Fruit fly (Drosophila melanogaster) whole organism, embryonic: ENCODE measurements around the gene Mlp84B.

Experiments used
- Adf1 ChIP-seq: fragments of 200-800 bp; sonication (Bioruptor generic); IDR thresholded peaks from 2 replicates; pipeline ENCODE4 v1.3.6; 2022; ENCODE audit warnings: missing biosample characterization, missing genetic modification characterization
- Aef1 ChIP-seq: fragments of 200-800 bp; sonication (Bioruptor generic); IDR thresholded peaks from 3 replicates; pipeline ENCODE4 v1.3.6; 2022; ENCODE audit warnings: missing biosample characterization, missing genetic modification characterization
- Atf-2 ChIP-seq: fragments of 200-800 bp; sonication (Bioruptor generic); optimal IDR thresholded peaks from 2 replicates; lab custom pipeline; 2016; ENCODE audit warnings: missing biosample characterization, missing genetic modification characterization
- CG10366 ChIP-seq: fragments of 200-800 bp; sonication (Bioruptor generic); IDR thresholded peaks from 2 replicates; pipeline ENCODE4 v1.3.6; 2022; ENCODE audit warnings: missing biosample characterization, missing genetic modification characterization
- CG10543 ChIP-seq: fragments of 200-800 bp; sonication (Bioruptor generic); optimal IDR thresholded peaks from 3 replicates; lab custom pipeline; 2017; ENCODE audit warnings: missing biosample characterization, mild to moderate bottlenecking, missing genetic modification characterization, moderate library complexity
- CG10565 ChIP-seq: fragments of 200-800 bp; sonication (Bioruptor generic); optimal IDR thresholded peaks from 3 replicates; lab custom pipeline; 2016; ENCODE audit warnings: missing biosample characterization, mild to moderate bottlenecking, missing genetic modification characterization
- CG11398 ChIP-seq: fragments of 200-800 bp; sonication (Bioruptor generic); optimal IDR thresholded peaks from 2 replicates; lab custom pipeline; 2016; ENCODE audit warnings: missing biosample characterization, missing genetic modification characterization
- CG12071 ChIP-seq: fragments of 200-800 bp; sonication (Bioruptor generic); optimal IDR thresholded peaks from 3 replicates; lab custom pipeline; 2018; ENCODE audit warnings: missing biosample characterization, mild to moderate bottlenecking, missing genetic modification characterization
- CG13894 ChIP-seq: fragments of 200-800 bp; sonication (Bioruptor generic); optimal IDR thresholded peaks from 3 replicates; lab custom pipeline; 2018; ENCODE audit warnings: missing biosample characterization, mild to moderate bottlenecking, missing genetic modification characterization, moderate library complexity
- CG14441 ChIP-seq: fragments of 200-800 bp; sonication (Bioruptor generic); IDR thresholded peaks from 2 replicates; pipeline ENCODE4 v1.3.6; 2022; ENCODE audit warnings: missing biosample characterization, missing genetic modification characterization
- CG15696 ChIP-seq: fragments of 200-800 bp; sonication (Bioruptor generic); optimal IDR thresholded peaks from 2 replicates; lab custom pipeline; 2019; ENCODE audit warnings: missing biosample characterization, mild to moderate bottlenecking, missing genetic modification characterization, moderate library complexity
- CG1602 ChIP-seq: fragments of 200-800 bp; sonication (Bioruptor generic); optimal IDR thresholded peaks from 3 replicates; lab custom pipeline; 2016; ENCODE audit warnings: missing biosample characterization, missing genetic modification characterization
- CG16815 ChIP-seq: fragments of 200-800 bp; sonication (Bioruptor generic); optimal IDR thresholded peaks from 3 replicates; lab custom pipeline; 2017; ENCODE audit warnings: missing biosample characterization, mild to moderate bottlenecking, missing genetic modification characterization
- CG17186 ChIP-seq: fragments of 200-800 bp; sonication (Bioruptor generic); optimal IDR thresholded peaks from 3 replicates; lab custom pipeline; 2017; ENCODE audit warnings: missing biosample characterization, missing genetic modification reagents, missing genetic modification characterization
- CG2116 ChIP-seq: fragments of 200-800 bp; sonication (Bioruptor generic); optimal IDR thresholded peaks from 3 replicates; lab custom pipeline; 2018; ENCODE audit warnings: missing biosample characterization, mild to moderate bottlenecking, missing genetic modification characterization
- CG2678 ChIP-seq: fragments of 200-800 bp; sonication (Bioruptor generic); optimal IDR thresholded peaks from 3 replicates; lab custom pipeline; 2019; ENCODE audit warnings: missing biosample characterization, mild to moderate bottlenecking, missing genetic modification characterization, moderate library complexity
- CG30403 ChIP-seq: fragments of 200-800 bp; sonication (Bioruptor generic); optimal IDR thresholded peaks from 3 replicates; lab custom pipeline; 2016; ENCODE audit warnings: missing biosample characterization, missing genetic modification characterization
- CG33557 ChIP-seq: fragments of 200-800 bp; sonication (Bioruptor generic); optimal IDR thresholded peaks from 2 replicates; lab custom pipeline; 2019; ENCODE audit warnings: missing biosample characterization, mild to moderate bottlenecking, missing genetic modification characterization, moderate library complexity
- CG34224 ChIP-seq: fragments of 200-800 bp; sonication (Bioruptor generic); IDR thresholded peaks from 3 replicates; pipeline ENCODE4 v1.3.6; 2022; ENCODE audit warnings: missing biosample characterization, missing genetic modification characterization; ENCODE audit not compliant: partially characterized antibody
- CG6272 ChIP-seq: fragments of 200-800 bp; sonication (Bioruptor generic); IDR thresholded peaks from 2 replicates; pipeline ENCODE4 v1.3.6; 2022; ENCODE audit warnings: missing biosample characterization, missing genetic modification characterization
- CG6654 ChIP-seq: fragments of 200-800 bp; sonication (Bioruptor generic); optimal IDR thresholded peaks from 2 replicates; lab custom pipeline; 2017; ENCODE audit warnings: missing biosample characterization, mild to moderate bottlenecking, missing genetic modification characterization
- CG7963 ChIP-seq: fragments of 200-800 bp; sonication (Bioruptor generic); IDR thresholded peaks from 3 replicates; pipeline ENCODE4 v1.3.6; 2022; ENCODE audit warnings: missing biosample characterization, missing genetic modification characterization; ENCODE audit not compliant: partially characterized antibody
- CG7987 ChIP-seq: fragments of 200-800 bp; sonication (Bioruptor generic); optimal IDR thresholded peaks from 2 replicates; lab custom pipeline; 2018; ENCODE audit warnings: missing biosample characterization, mild to moderate bottlenecking, missing genetic modification characterization, moderate library complexity
- Doc2 ChIP-seq: fragments of 200-800 bp; sonication (Bioruptor generic); IDR thresholded peaks from 2 replicates; pipeline ENCODE4 v1.3.6; 2022; ENCODE audit warnings: missing biosample characterization, missing genetic modification characterization
- Dref ChIP-seq: fragments of 200-800 bp; sonication (Bioruptor generic); IDR thresholded peaks from 2 replicates; pipeline ENCODE4 v1.3.6; 2022; ENCODE audit warnings: missing biosample characterization, missing genetic modification characterization
- Hsf ChIP-seq: fragments of 200-800 bp; sonication (Bioruptor generic); optimal IDR thresholded peaks from 3 replicates; lab custom pipeline; 2016; ENCODE audit warnings: missing biosample characterization, missing genetic modification characterization
- MESR4 ChIP-seq: fragments of 200-800 bp; sonication (Bioruptor generic); optimal IDR thresholded peaks from 2 replicates; lab custom pipeline; 2018; ENCODE audit warnings: missing biosample characterization, mild to moderate bottlenecking, missing genetic modification characterization, moderate library complexity
- Myb ChIP-seq: fragments of 200-800 bp; sonication (Bioruptor generic); optimal IDR thresholded peaks from 2 replicates; lab custom pipeline; 2016; ENCODE audit warnings: missing biosample characterization, missing genetic modification characterization
- NFAT ChIP-seq: fragments of 200-800 bp; sonication (Bioruptor generic); IDR thresholded peaks from 2 replicates; pipeline ENCODE4 v1.3.6; 2022; ENCODE audit warnings: missing biosample characterization, missing genetic modification characterization
- Nf-YA ChIP-seq: fragments of 200-800 bp; sonication (Bioruptor generic); IDR thresholded peaks from 2 replicates; pipeline ENCODE4 v1.3.6; 2022; ENCODE audit warnings: missing biosample characterization, missing genetic modification characterization
- Nf-YC ChIP-seq: fragments of 200-800 bp; optimal IDR thresholded peaks from 3 replicates; lab custom pipeline; 2019; ENCODE audit warnings: missing biosample characterization, mild to moderate bottlenecking, missing genetic modification characterization, moderate library complexity
- Sry-δ ChIP-seq: fragments of 200-800 bp; sonication (Bioruptor generic); optimal IDR thresholded peaks from 2 replicates; lab custom pipeline; 2016; ENCODE audit warnings: missing biosample characterization, missing genetic modification characterization
- Tbp ChIP-seq: fragments of >200 bp; optimal IDR thresholded peaks from 2 replicates; lab custom pipeline; 2018; ENCODE audit warnings: missing biosample characterization, missing genetic modification characterization
- ap ChIP-seq: fragments of 200-800 bp; sonication (Bioruptor generic); IDR thresholded peaks from 2 replicates; pipeline ENCODE4 v1.3.6; 2022; ENCODE audit warnings: missing biosample characterization, missing genetic modification characterization
- az2 ChIP-seq: fragments of 200-800 bp; sonication (Bioruptor generic); optimal IDR thresholded peaks from 3 replicates; lab custom pipeline; 2016; ENCODE audit warnings: missing biosample characterization, missing genetic modification characterization
- bcd ChIP-seq: fragments of 200-800 bp; sonication (Bioruptor generic); optimal IDR thresholded peaks from 2 replicates; lab custom pipeline; 2017; ENCODE audit warnings: missing biosample characterization, mild to moderate bottlenecking, missing genetic modification characterization
- dimm ChIP-seq: fragments of 200-800 bp; sonication (Bioruptor generic); IDR thresholded peaks from 2 replicates; pipeline ENCODE4 v1.3.6; 2022; ENCODE audit warnings: missing biosample characterization, missing genetic modification characterization
- ewg ChIP-seq: fragments of 200-800 bp; sonication (Bioruptor generic); optimal IDR thresholded peaks from 3 replicates; lab custom pipeline; 2017; ENCODE audit warnings: mild to moderate bottlenecking, missing biosample characterization, missing genetic modification reagents, missing genetic modification characterization
- hkb ChIP-seq, 2 experiments: fragments of 200-800 bp in 1 of 2; fragments of >200 bp in 1 of 2; sonication (Bioruptor generic) in 1 of 2; IDR thresholded peaks in 1 of 2; optimal IDR thresholded peaks in 1 of 2; 2 replicates each; pipeline versions ENCODE4 v1.3.6 to Lab custom; 2017 to 2022; ENCODE audit warnings: missing biosample characterization in 1 of 2, missing genetic modification characterization in 1 of 2
- maf-S ChIP-seq: fragments of 200-800 bp; sonication (Bioruptor generic); optimal IDR thresholded peaks from 2 replicates; lab custom pipeline; 2016; ENCODE audit warnings: missing biosample characterization, missing genetic modification characterization
- mld ChIP-seq: fragments of 200-800 bp; sonication (Bioruptor generic); IDR thresholded peaks from 3 replicates; pipeline ENCODE4 v1.3.6; 2022; ENCODE audit warnings: missing biosample characterization, missing genetic modification characterization; ENCODE audit not compliant: partially characterized antibody
- psq ChIP-seq: fragments of 200-800 bp; sonication (Bioruptor generic); optimal IDR thresholded peaks from 2 replicates; lab custom pipeline; 2017; ENCODE audit warnings: missing biosample characterization, missing genetic modification characterization
- scrt ChIP-seq: fragments of 200-800 bp; sonication (Bioruptor generic); optimal IDR thresholded peaks from 2 replicates; lab custom pipeline; 2018; ENCODE audit warnings: missing biosample characterization, mild to moderate bottlenecking, missing genetic modification characterization, moderate library complexity
- tin ChIP-seq: fragments of 200-800 bp; sonication (Bioruptor generic); optimal IDR thresholded peaks from 3 replicates; lab custom pipeline; 2016; ENCODE audit warnings: missing biosample characterization, missing genetic modification characterization
- toy ChIP-seq: fragments of 200-800 bp; sonication (Bioruptor generic); IDR thresholded peaks from 2 replicates; pipeline ENCODE4 v1.3.6; 2022; ENCODE audit warnings: missing biosample characterization, missing genetic modification characterization
- ttk ChIP-seq: fragments of 200-800 bp; sonication (Bioruptor generic); IDR thresholded peaks from 2 replicates; pipeline ENCODE4 v2.1.2; 2022; ENCODE audit warnings: missing biosample characterization, missing genetic modification characterization
- unc-4 ChIP-seq: fragments of 200-800 bp; sonication (Bioruptor generic); IDR thresholded peaks from 2 replicates; pipeline ENCODE4 v1.3.6; 2022; ENCODE audit warnings: missing biosample characterization, missing genetic modification characterization; ENCODE audit not compliant: partially characterized antibody
- usp ChIP-seq: fragments of >200 bp; optimal IDR thresholded peaks from 2 replicates; lab custom pipeline; 2017; ENCODE audit warnings: missing biosample characterization, missing genetic modification characterization
- zfh2 ChIP-seq: fragments of 200-800 bp; sonication (Bioruptor generic); optimal IDR thresholded peaks from 2 replicates; lab custom pipeline; 2016; ENCODE audit warnings: missing biosample characterization, missing genetic modification characterization

Gene Mlp84B

DNA sequence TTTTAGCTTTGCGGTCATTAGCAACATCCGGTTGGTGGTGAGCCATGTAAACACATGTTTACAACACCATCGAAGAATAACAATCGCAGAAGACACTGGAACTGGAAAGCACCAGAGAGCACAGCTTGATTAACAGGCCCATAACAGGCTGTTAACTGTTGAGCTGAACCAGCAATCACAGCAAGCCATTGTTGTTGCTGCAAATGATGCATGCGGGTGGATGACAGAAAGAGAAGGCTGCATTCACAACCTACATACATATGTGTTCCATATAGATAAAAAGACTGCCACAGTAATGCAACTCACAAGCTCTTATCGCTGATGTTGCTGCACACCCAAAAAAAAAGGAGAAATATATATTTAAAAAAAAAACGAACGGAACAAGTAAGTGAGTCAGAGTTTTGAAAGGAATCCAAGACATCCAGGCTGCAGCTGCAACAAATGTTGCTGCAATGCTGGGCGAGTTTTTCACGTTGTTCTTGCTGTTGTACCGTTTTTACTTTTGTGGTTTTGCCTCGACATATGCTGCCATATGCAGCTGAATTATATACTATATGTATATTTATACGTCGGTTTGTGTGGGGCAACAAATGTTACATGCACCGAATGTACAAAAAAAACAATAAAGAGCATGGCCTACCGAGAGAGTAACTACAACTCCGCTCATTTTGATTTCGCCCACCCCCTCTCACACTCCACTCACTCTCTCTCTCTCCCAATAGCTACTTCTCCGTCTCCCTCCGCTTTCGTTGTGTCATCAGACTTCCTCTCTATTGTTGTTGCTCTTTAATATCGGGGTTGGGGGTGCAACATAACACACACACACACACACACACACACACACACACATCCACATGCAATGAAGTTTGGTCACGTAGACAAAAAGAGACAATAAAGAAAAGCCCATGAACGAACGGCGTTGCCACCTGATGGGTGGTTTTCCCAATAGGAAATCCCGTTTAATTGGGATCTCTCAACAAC lies 14.4 kb downstream of the Mlp84B start (continued):
- TF ChIP-seq Doc2 (GFP tag; lab: Robert Waterston, UW) = no peak
- no peak for TF ChIP-seq CG33557 (GFP tag; lab: Kevin White, UChicago)
- TF ChIP-seq dimm (GFP tag; lab: Robert Waterston, UW) = no peak
- no peak for TF ChIP-seq usp
- TF ChIP-seq mld (GFP tag; lab: Robert Waterston, UW) = no peak
- TF ChIP-seq CG10366 (GFP tag; lab: Robert Waterston, UW) = no peak
- no peak for TF ChIP-seq CG10543
- TF ChIP-seq CG34224 (GFP tag; lab: Robert Waterston, UW) = no peak
- no peak for TF ChIP-seq Nf-YA (GFP tag; lab: Robert Waterston, UW)
- no peak for TF ChIP-seq toy
- no peak for TF ChIP-seq Dref (GFP tag; lab: Robert Waterston, UW)
- TF ChIP-seq unc-4 (GFP tag; lab: Robert Waterston, UW) = no peak
- no peak for TF ChIP-seq CG14441 (GFP tag; lab: Robert Waterston, UW)
- no peak for TF ChIP-seq tin
- no peak for TF ChIP-seq CG2678
- no peak for TF ChIP-seq CG6272 (GFP tag; lab: Robert Waterston, UW)
- TF ChIP-seq CG11398 = no peak
- no peak for TF ChIP-seq CG30403
- TF ChIP-seq Hsf (GFP tag; lab: Kevin White, UChicago) = no peak
- peak; percentile 44 for TF ChIP-seq ewg (GFP tag; lab: Kevin White, UChicago)
- TF ChIP-seq Atf-2 = no peak
- TF ChIP-seq CG7963 (GFP tag; lab: Robert Waterston, UW) = no peak
- no peak for TF ChIP-seq Nf-YC (tag; lab: Kevin White, UChicago)
- no peak for TF ChIP-seq CG16815 (GFP tag; lab: Kevin White, UChicago)
- TF ChIP-seq CG12071 (GFP tag; lab: Kevin White, UChicago) = no peak
- TF ChIP-seq NFAT (GFP tag; lab: Robert Waterston, UW) = no peak
- TF ChIP-seq CG13894 (tag; lab: Kevin White, UChicago) = no peak
- peak; percentile 53; the same call in 1 of the 2 replicates for TF ChIP-seq ttk (GFP tag; lab: Robert Waterston, UW)
- no peak for TF ChIP-seq Myb (GFP tag; lab: Kevin White, UChicago)
- no peak for TF ChIP-seq az2 (GFP tag; lab: Kevin White, UChicago)
- TF ChIP-seq Adf1 (GFP tag; lab: Robert Waterston, UW) = no peak
- peak; percentile 46 for TF ChIP-seq CG7987
- TF ChIP-seq psq (GFP tag; lab: Kevin White, UChicago) = no peak
- no peak for TF ChIP-seq hkb (optimal IDR thresholded peaks at IDR 0.05; lab: Kevin White, UChicago)
- peak; percentile 23; the same call in 1 of the 2 replicates for TF ChIP-seq hkb (GFP tag; IDR thresholded peaks at IDR 0.05; lab: Robert Waterston, UW)
- TF ChIP-seq zfh2 (GFP tag; lab: Kevin White, UChicago) = no peak
- TF ChIP-seq CG1602 (GFP tag; lab: Kevin White, UChicago) = no peak
- TF ChIP-seq CG10565 (GFP tag; lab: Kevin White, UChicago) = no peak
- no peak for TF ChIP-seq Tbp (GFP tag; lab: Kevin White, UChicago)
- TF ChIP-seq maf-S (GFP tag; lab: Kevin White, UChicago) = no peak
- no peak for TF ChIP-seq MESR4 (GFP tag; lab: Kevin White, UChicago)
- peak; percentile 11 for TF ChIP-seq CG2116
- peak; percentile 51 for TF ChIP-seq scrt (GFP tag; lab: Kevin White, UChicago)
- TF ChIP-seq Sry-δ (GFP tag; lab: Kevin White, UChicago) = no peak
- TF ChIP-seq CG17186 (GFP tag; lab: Kevin White, UChicago) = no peak
- TF ChIP-seq CG6654 = no peak
- TF ChIP-seq Aef1 (GFP tag; lab: Robert Waterston, UW) = no peak
- TF ChIP-seq bcd (GFP tag; lab: Kevin White, UChicago) = no peak
- TF ChIP-seq ap (GFP tag; lab: Robert Waterston, UW) = no peak
- no peak for TF ChIP-seq CG15696 (tag; lab: Kevin White, UChicago)
